Fruit fly (Drosophila melanogaster) whole organism, embryonic: ENCODE measurements around the gene dx.

Experiments
- B-H2 ChIP-seq: fragments of 200-800 bp; sonication (Bioruptor generic); optimal IDR thresholded peaks from 2 replicates; lab custom pipeline; 2018; ENCODE audit warnings: missing biosample characterization, mild to moderate bottlenecking, missing genetic modification characterization
- Bdp1 ChIP-seq: fragments of 200-800 bp; sonication (Bioruptor generic); optimal IDR thresholded peaks from 3 replicates; lab custom pipeline; 2016; ENCODE audit warnings: missing biosample characterization, missing genetic modification characterization
- CG10654 ChIP-seq: fragments of 200-800 bp; sonication (Bioruptor generic); optimal IDR thresholded peaks from 2 replicates; lab custom pipeline; 2016; ENCODE audit warnings: missing biosample characterization, missing genetic modification characterization
- CG11398 ChIP-seq: fragments of 200-800 bp; sonication (Bioruptor generic); optimal IDR thresholded peaks from 2 replicates; lab custom pipeline; 2016; ENCODE audit warnings: missing biosample characterization, missing genetic modification characterization
- CG12155 ChIP-seq: fragments of 200-800 bp; sonication (Bioruptor generic); optimal IDR thresholded peaks from 3 replicates; lab custom pipeline; 2016; ENCODE audit warnings: missing biosample characterization, missing genetic modification characterization
- CG1233 ChIP-seq: fragments of 200-800 bp; sonication (Bioruptor generic); optimal IDR thresholded peaks from 4 replicates; lab custom pipeline; 2018; ENCODE audit warnings: missing biosample characterization, mild to moderate bottlenecking, missing genetic modification characterization
- CG13296 ChIP-seq: fragments of 200-800 bp; sonication (Bioruptor generic); optimal IDR thresholded peaks from 3 replicates; lab custom pipeline; 2018; ENCODE audit warnings: missing biosample characterization, mild to moderate bottlenecking, missing genetic modification characterization
- CG13424 ChIP-seq: fragments of 200-800 bp; sonication (Bioruptor generic); optimal IDR thresholded peaks from 2 replicates; lab custom pipeline; 2019; ENCODE audit warnings: missing biosample characterization, mild to moderate bottlenecking, missing genetic modification characterization, moderate library complexity
- CG14860 ChIP-seq: fragments of 200-800 bp; sonication (Bioruptor generic); IDR thresholded peaks from 3 replicates; pipeline ENCODE4 v1.3.6; 2022; ENCODE audit warnings: missing biosample characterization, missing genetic modification characterization; ENCODE audit not compliant: partially characterized antibody
- CG15073 ChIP-seq: fragments of 200-800 bp; sonication (Bioruptor generic); optimal IDR thresholded peaks from 2 replicates; lab custom pipeline; 2016; ENCODE audit warnings: missing biosample characterization, missing genetic modification characterization
- CG16863 ChIP-seq: fragments of 200-800 bp; sonication (Bioruptor generic); optimal IDR thresholded peaks from 3 replicates; lab custom pipeline; 2016; ENCODE audit warnings: missing biosample characterization, missing genetic modification characterization
- CG17829 ChIP-seq: fragments of 200-800 bp; optimal IDR thresholded peaks from 2 replicates; lab custom pipeline; 2019; ENCODE audit warnings: missing biosample characterization, mild to moderate bottlenecking, missing genetic modification characterization, moderate library complexity
- CG17912 ChIP-seq: fragments of 200-800 bp; sonication (Bioruptor generic); optimal IDR thresholded peaks from 2 replicates; lab custom pipeline; 2018; ENCODE audit warnings: missing biosample characterization, mild to moderate bottlenecking, missing genetic modification characterization
- CG32767 ChIP-seq: fragments of 200-800 bp; sonication (Bioruptor generic); IDR thresholded peaks from 2 replicates; pipeline ENCODE4 v1.3.6; 2022; ENCODE audit warnings: missing biosample characterization, missing genetic modification characterization
- CG3281 ChIP-seq: fragments of 200-800 bp; sonication (Bioruptor generic); optimal IDR thresholded peaks from 3 replicates; lab custom pipeline; 2017; ENCODE audit warnings: missing biosample characterization, mild to moderate bottlenecking, missing genetic modification characterization
- CG3995 ChIP-seq: fragments of 200-800 bp; sonication (Bioruptor generic); optimal IDR thresholded peaks from 3 replicates; lab custom pipeline; 2016; ENCODE audit warnings: missing biosample characterization, missing genetic modification characterization
- CG7357 ChIP-seq: fragments of 200-800 bp; sonication (Bioruptor generic); IDR thresholded peaks from 3 replicates; pipeline ENCODE4 v1.3.6; 2022; ENCODE audit warnings: missing biosample characterization, missing genetic modification characterization
- CG9609 ChIP-seq: fragments of 200-800 bp; sonication (Bioruptor generic); optimal IDR thresholded peaks from 3 replicates; lab custom pipeline; 2016; ENCODE audit warnings: missing biosample characterization, missing genetic modification characterization
- CG9817 ChIP-seq: fragments of 200-800 bp; sonication (Bioruptor generic); optimal IDR thresholded peaks from 2 replicates; lab custom pipeline; 2018; ENCODE audit warnings: missing biosample characterization, mild to moderate bottlenecking, missing genetic modification characterization, moderate library complexity
- D19A ChIP-seq: fragments of 200-800 bp; optimal IDR thresholded peaks from 3 replicates; lab custom pipeline; 2019; ENCODE audit warnings: missing biosample characterization, mild to moderate bottlenecking, missing genetic modification characterization, moderate library complexity
- Dp ChIP-seq: fragments of 200-800 bp; sonication (Bioruptor generic); optimal IDR thresholded peaks from 2 replicates; lab custom pipeline; 2018; ENCODE audit warnings: missing biosample characterization, mild to moderate bottlenecking, missing genetic modification characterization, moderate library complexity
- Fer2 ChIP-seq: fragments of 200-800 bp; sonication (Bioruptor generic); optimal IDR thresholded peaks from 2 replicates; lab custom pipeline; 2018; ENCODE audit warnings: missing biosample characterization, mild to moderate bottlenecking, missing genetic modification characterization, moderate library complexity
- HLH54F ChIP-seq: fragments of 200-800 bp; sonication (Bioruptor generic); optimal IDR thresholded peaks from 3 replicates; lab custom pipeline; 2016; ENCODE audit warnings: missing biosample characterization, missing genetic modification characterization
- HLHmδ ChIP-seq: fragments of 200-800 bp; sonication (Bioruptor generic); optimal IDR thresholded peaks from 2 replicates; lab custom pipeline; 2018; ENCODE audit warnings: missing biosample characterization, mild to moderate bottlenecking, missing genetic modification characterization, moderate library complexity
- NfI ChIP-seq: fragments of 200-800 bp; sonication (Bioruptor generic); optimal IDR thresholded peaks from 3 replicates; lab custom pipeline; 2018; ENCODE audit warnings: missing biosample characterization, mild to moderate bottlenecking, missing genetic modification characterization, moderate library complexity
- Oli ChIP-seq: fragments of 200-800 bp; sonication (Bioruptor generic); optimal IDR thresholded peaks from 2 replicates; lab custom pipeline; 2018; ENCODE audit warnings: missing biosample characterization, mild to moderate bottlenecking, missing genetic modification characterization, moderate library complexity
- Rfx ChIP-seq: fragments of 200-800 bp; sonication (Bioruptor generic); IDR thresholded peaks from 2 replicates; pipeline ENCODE4 v1.3.6; 2022; ENCODE audit warnings: missing biosample characterization, missing genetic modification characterization
- Rx ChIP-seq: fragments of 200-800 bp; sonication (Bioruptor generic); IDR thresholded peaks from 2 replicates; pipeline ENCODE4 v1.3.6; 2022; ENCODE audit warnings: missing biosample characterization, missing genetic modification characterization
- bcd ChIP-seq: fragments of 200-800 bp; sonication (Bioruptor generic); optimal IDR thresholded peaks from 2 replicates; lab custom pipeline; 2017; ENCODE audit warnings: missing biosample characterization, mild to moderate bottlenecking, missing genetic modification characterization
- btn ChIP-seq: fragments of 200-800 bp; sonication (Bioruptor generic); optimal IDR thresholded peaks from 2 replicates; lab custom pipeline; 2016; ENCODE audit warnings: missing biosample characterization, missing genetic modification characterization
- fd102C ChIP-seq: fragments of 200-800 bp; sonication (Bioruptor generic); optimal IDR thresholded peaks from 2 replicates; lab custom pipeline; 2018; ENCODE audit warnings: missing biosample characterization, mild to moderate bottlenecking, missing genetic modification characterization, moderate library complexity
- gfzf ChIP-seq: fragments of 200-800 bp; sonication (Bioruptor generic); optimal IDR thresholded peaks from 2 replicates; lab custom pipeline; 2016; ENCODE audit warnings: missing biosample characterization, mild to moderate bottlenecking, missing genetic modification characterization, moderate library complexity
- gro ChIP-seq: fragments of 200-800 bp; sonication (Bioruptor generic); optimal IDR thresholded peaks from 2 replicates; lab custom pipeline; 2016; ENCODE audit warnings: missing biosample characterization, missing genetic modification characterization
- gsb ChIP-seq: fragments of 200-800 bp; sonication (Bioruptor generic); IDR thresholded peaks from 2 replicates; pipeline ENCODE4 v1.3.6; 2022; ENCODE audit warnings: missing biosample characterization, missing genetic modification characterization
- gsb-n ChIP-seq: fragments of 200-800 bp; sonication (Bioruptor generic); optimal IDR thresholded peaks from 3 replicates; lab custom pipeline; 2018; ENCODE audit warnings: missing biosample characterization, mild to moderate bottlenecking, missing genetic modification characterization
- jigr1 ChIP-seq: fragments of 200-800 bp; sonication (Bioruptor generic); IDR thresholded peaks from 3 replicates; pipeline ENCODE4 v1.3.6; 2022; ENCODE audit warnings: missing biosample characterization, missing genetic modification characterization
- lmd ChIP-seq: fragments of 200-800 bp; sonication (Bioruptor generic); IDR thresholded peaks from 2 replicates; pipeline ENCODE4 v1.3.6; 2022; ENCODE audit warnings: missing biosample characterization, missing genetic modification characterization
- nerfin-1 ChIP-seq: fragments of 200-800 bp; sonication (Bioruptor generic); optimal IDR thresholded peaks from 3 replicates; lab custom pipeline; 2019; ENCODE audit warnings: missing biosample characterization, mild to moderate bottlenecking, missing genetic modification characterization, moderate library complexity
- nerfin-2 ChIP-seq: fragments of 200-800 bp; sonication (Bioruptor generic); IDR thresholded peaks from 2 replicates; pipeline ENCODE4 v1.3.6; 2022; ENCODE audit warnings: missing biosample characterization, missing genetic modification characterization; ENCODE audit not compliant: partially characterized antibody
- nmo ChIP-seq: fragments of 200-800 bp; sonication (Bioruptor generic); optimal IDR thresholded peaks from 2 replicates; lab custom pipeline; 2018; ENCODE audit warnings: missing biosample characterization, mild to moderate bottlenecking, missing genetic modification characterization, moderate library complexity
- pnt ChIP-seq: fragments of 200-800 bp; sonication (Bioruptor generic); optimal IDR thresholded peaks from 3 replicates; lab custom pipeline; 2016; ENCODE audit warnings: missing biosample characterization, missing genetic modification characterization
- scrt ChIP-seq: fragments of 200-800 bp; sonication (Bioruptor generic); optimal IDR thresholded peaks from 2 replicates; lab custom pipeline; 2018; ENCODE audit warnings: missing biosample characterization, mild to moderate bottlenecking, missing genetic modification characterization, moderate library complexity
- sim ChIP-seq: fragments of 200-800 bp; sonication (Bioruptor generic); IDR thresholded peaks from 2 replicates; pipeline ENCODE4 v1.3.6; 2022; ENCODE audit warnings: missing biosample characterization, missing genetic modification characterization
- slp2 ChIP-seq: fragments of 200-800 bp; sonication (Bioruptor generic); optimal IDR thresholded peaks from 2 replicates; lab custom pipeline; 2016; ENCODE audit warnings: missing biosample characterization, missing genetic modification characterization
- sqz ChIP-seq: fragments of 200-800 bp; sonication (Bioruptor generic); optimal IDR thresholded peaks from 3 replicates; lab custom pipeline; 2018; ENCODE audit warnings: missing biosample characterization, mild to moderate bottlenecking, missing genetic modification characterization
- stc ChIP-seq: fragments of 200-800 bp; sonication (Bioruptor generic); IDR thresholded peaks from 2 replicates; pipeline ENCODE4 v1.3.6; 2022; ENCODE audit warnings: missing biosample characterization, missing genetic modification characterization
- stwl ChIP-seq: fragments of 200-800 bp; sonication (Bioruptor generic); optimal IDR thresholded peaks from 3 replicates; lab custom pipeline; 2018; ENCODE audit warnings: missing biosample characterization, mild to moderate bottlenecking, missing genetic modification characterization, moderate library complexity
- tap ChIP-seq: fragments of 200-800 bp; optimal IDR thresholded peaks from 3 replicates; lab custom pipeline; 2019; ENCODE audit warnings: missing biosample characterization, mild to moderate bottlenecking, missing genetic modification characterization, moderate library complexity
- toy ChIP-seq: fragments of 200-800 bp; sonication (Bioruptor generic); IDR thresholded peaks from 2 replicates; pipeline ENCODE4 v1.3.6; 2022; ENCODE audit warnings: missing biosample characterization, missing genetic modification characterization
- ttk ChIP-seq: fragments of 200-800 bp; sonication (Bioruptor generic); IDR thresholded peaks from 2 replicates; pipeline ENCODE4 v2.1.2; 2022; ENCODE audit warnings: missing biosample characterization, missing genetic modification characterization
- vnd ChIP-seq: fragments of 200-800 bp; sonication (Bioruptor generic); IDR thresholded peaks from 3 replicates; pipeline ENCODE4 v1.3.6; 2022; ENCODE audit warnings: missing biosample characterization, missing genetic modification characterization; ENCODE audit not compliant: partially characterized antibody
- zf30C ChIP-seq: fragments of 200-800 bp; sonication (Bioruptor generic); optimal IDR thresholded peaks from 3 replicates; lab custom pipeline; 2018; ENCODE audit warnings: missing biosample characterization, mild to moderate bottlenecking, missing genetic modification characterization

Gene dx

DNA sequence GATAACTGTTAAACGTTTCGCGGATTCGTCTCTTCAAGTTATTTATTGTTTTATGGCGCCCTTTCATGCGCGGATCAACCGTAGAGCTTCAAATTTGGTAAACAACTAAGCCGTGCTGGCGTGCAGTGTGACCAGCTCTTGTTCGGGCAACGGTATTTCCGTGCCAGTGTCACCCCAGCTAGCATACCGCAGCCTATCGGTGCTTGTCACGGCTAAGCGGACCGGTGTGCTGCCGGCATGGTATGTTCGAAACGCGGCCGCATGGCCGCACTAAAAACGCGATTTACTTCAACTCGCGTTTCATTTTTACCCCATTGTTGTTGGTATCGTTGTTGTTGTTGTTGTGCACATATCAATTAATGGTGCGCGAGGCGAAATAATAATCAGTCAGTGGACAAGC, 9.6 kb upstream of the dx start, which contains the start of the genes CG42340 and CG3918 (continued):
- TF ChIP-seq Fer2 (tag; lab: Kevin White, UChicago), result no peak
- no peak for TF ChIP-seq CG16863 (GFP tag; lab: Kevin White, UChicago)
- no peak for TF ChIP-seq slp2 (GFP tag; lab: Kevin White, UChicago)
- peak; percentile 60 for TF ChIP-seq Rfx (GFP tag; lab: Robert Waterston, UW)
- TF ChIP-seq CG9609 (GFP tag; lab: Kevin White, UChicago), result no peak
- TF ChIP-seq CG3995, result peak; percentile 28
- no peak for TF ChIP-seq Rx (GFP tag; lab: Robert Waterston, UW)
- TF ChIP-seq CG17829 (tag; lab: Kevin White, UChicago), result peak; percentile 41
- TF ChIP-seq stwl (tag; lab: Kevin White, UChicago), result peak; percentile 94
- TF ChIP-seq CG11398 (GFP tag; lab: Kevin White, UChicago), result peak; percentile 15
- TF ChIP-seq HLH54F (GFP tag; lab: Kevin White, UChicago), result no peak
- no peak for TF ChIP-seq CG3281 (GFP tag; lab: Kevin White, UChicago)
- TF ChIP-seq CG10654, result no peak
- TF ChIP-seq Oli (tag; lab: Kevin White, UChicago), result no peak
- no peak for TF ChIP-seq CG7357
- peak; percentile 88 for TF ChIP-seq Dp
- TF ChIP-seq nerfin-2, result no peak
- peak; percentile 99 for TF ChIP-seq gfzf (GFP tag; lab: Kevin White, UChicago)
- peak; percentile 27 for TF ChIP-seq gro (GFP tag; lab: Kevin White, UChicago)
- TF ChIP-seq Bdp1 (GFP tag; lab: Kevin White, UChicago), result no peak
- no peak for TF ChIP-seq CG1233
- peak; percentile 36 for TF ChIP-seq B-H2 (GFP tag; lab: Kevin White, UChicago)
- no peak for TF ChIP-seq sim (GFP tag; lab: Robert Waterston, UW)
- no peak for TF ChIP-seq vnd
- TF ChIP-seq tap (tag; lab: Kevin White, UChicago), result no peak
- no peak for TF ChIP-seq toy (GFP tag; lab: Robert Waterston, UW)
- TF ChIP-seq CG15073, result no peak
- no peak for TF ChIP-seq lmd (GFP tag; lab: Robert Waterston, UW)
- TF ChIP-seq CG13296 (GFP tag; lab: Kevin White, UChicago), result no peak
- no peak for TF ChIP-seq NfI (GFP tag; lab: Kevin White, UChicago)
- TF ChIP-seq CG14860 (GFP tag; lab: Robert Waterston, UW), result 0 out of 3 replicates have a peak, but pooled peaks have one; percentile 42
- TF ChIP-seq nmo (GFP tag; lab: Kevin White, UChicago), result peak; percentile 61
- no peak for TF ChIP-seq gsb (GFP tag; lab: Robert Waterston, UW)
- no peak for TF ChIP-seq CG12155 (GFP tag; lab: Kevin White, UChicago)
- no peak for TF ChIP-seq CG9817 (tag; lab: Kevin White, UChicago)
- TF ChIP-seq CG17912 (GFP tag; lab: Kevin White, UChicago), result peak; percentile 33
- no peak for TF ChIP-seq nerfin-1
- TF ChIP-seq ttk (GFP tag; lab: Robert Waterston, UW), result no peak
- TF ChIP-seq sqz, result no peak
- no peak for TF ChIP-seq pnt (GFP tag; lab: Kevin White, UChicago)
- TF ChIP-seq HLHmδ, result no peak
- no peak for TF ChIP-seq zf30C
- peak; percentile 15; the same call in 1 of the 2 replicates for TF ChIP-seq stc (GFP tag; lab: Robert Waterston, UW)
- no peak for TF ChIP-seq jigr1 (GFP tag; lab: Robert Waterston, UW)
- no peak for TF ChIP-seq fd102C (GFP tag; lab: Kevin White, UChicago)
- TF ChIP-seq btn (GFP tag; lab: Kevin White, UChicago), result no peak
- TF ChIP-seq CG13424, result peak; percentile 20
- no peak for TF ChIP-seq D19A
- no peak for TF ChIP-seq scrt (GFP tag; lab: Kevin White, UChicago)
- no peak for TF ChIP-seq gsb-n (tag; lab: Kevin White, UChicago)
- peak; percentile 68 for TF ChIP-seq bcd
- TF ChIP-seq CG32767 (GFP tag; lab: Robert Waterston, UW), result no peak
